Fruit fly (Drosophila melanogaster) whole organism, embryonic: ENCODE data around the gene CG13991.

Experiments used
- BtbVII ChIP-seq: fragments of 200-800 bp; sonication (Bioruptor generic); optimal IDR thresholded peaks from 3 replicates; lab custom pipeline; 2017; ENCODE audit warnings: missing biosample characterization, mild to moderate bottlenecking, missing genetic modification characterization
- CG12071 ChIP-seq: fragments of 200-800 bp; sonication (Bioruptor generic); optimal IDR thresholded peaks from 3 replicates; lab custom pipeline; 2018; ENCODE audit warnings: missing biosample characterization, mild to moderate bottlenecking, missing genetic modification characterization
- CG1233 ChIP-seq: fragments of 200-800 bp; sonication (Bioruptor generic); optimal IDR thresholded peaks from 4 replicates; lab custom pipeline; 2018; ENCODE audit warnings: missing biosample characterization, mild to moderate bottlenecking, missing genetic modification characterization
- CG12391 ChIP-seq: fragments of 200-800 bp; sonication (Bioruptor generic); optimal IDR thresholded peaks from 3 replicates; lab custom pipeline; 2018; ENCODE audit warnings: missing biosample characterization, mild to moderate bottlenecking, missing genetic modification characterization, moderate library complexity
- CG13894 ChIP-seq: fragments of 200-800 bp; sonication (Bioruptor generic); optimal IDR thresholded peaks from 3 replicates; lab custom pipeline; 2018; ENCODE audit warnings: missing biosample characterization, mild to moderate bottlenecking, missing genetic modification characterization, moderate library complexity
- CG14710 ChIP-seq: fragments of 200-800 bp; sonication (Bioruptor generic); optimal IDR thresholded peaks from 3 replicates; lab custom pipeline; 2019; ENCODE audit warnings: missing biosample characterization, mild to moderate bottlenecking, missing genetic modification characterization, moderate library complexity
- CG15601 ChIP-seq: fragments of 200-800 bp; sonication (Bioruptor generic); optimal IDR thresholded peaks from 3 replicates; lab custom pipeline; 2019; ENCODE audit warnings: missing biosample characterization, mild to moderate bottlenecking, missing genetic modification characterization, moderate library complexity
- CG17385 ChIP-seq: fragments of 200-800 bp; sonication (Bioruptor generic); optimal IDR thresholded peaks from 3 replicates; lab custom pipeline; 2018; ENCODE audit warnings: missing biosample characterization, mild to moderate bottlenecking, missing genetic modification characterization
- CG17612 ChIP-seq: fragments of 200-800 bp; sonication (Bioruptor generic); IDR thresholded peaks from 2 replicates; pipeline ENCODE4 v1.3.6; 2022; ENCODE audit warnings: missing biosample characterization, missing genetic modification characterization
- CG2678 ChIP-seq: fragments of 200-800 bp; sonication (Bioruptor generic); optimal IDR thresholded peaks from 3 replicates; lab custom pipeline; 2019; ENCODE audit warnings: missing biosample characterization, mild to moderate bottlenecking, missing genetic modification characterization, moderate library complexity
- CG3065 ChIP-seq: fragments of 200-800 bp; sonication (Bioruptor generic); optimal IDR thresholded peaks from 2 replicates; lab custom pipeline; 2016; ENCODE audit warnings: missing biosample characterization, missing genetic modification characterization
- CG33557 ChIP-seq: fragments of 200-800 bp; sonication (Bioruptor generic); optimal IDR thresholded peaks from 2 replicates; lab custom pipeline; 2019; ENCODE audit warnings: missing biosample characterization, mild to moderate bottlenecking, missing genetic modification characterization, moderate library complexity
- CG5953 ChIP-seq: fragments of 200-800 bp; sonication (Bioruptor generic); IDR thresholded peaks from 2 replicates; pipeline ENCODE4 v1.3.6; 2022; ENCODE audit warnings: missing biosample characterization, missing genetic modification characterization
- CG7839 ChIP-seq: fragments of 200-800 bp; sonication (Bioruptor generic); optimal IDR thresholded peaks from 3 replicates; lab custom pipeline; 2018; ENCODE audit warnings: missing biosample characterization, mild to moderate bottlenecking, missing genetic modification characterization, moderate library complexity
- CG8290 ChIP-seq, 3 experiments: fragments of 200-800 bp; sonication (Bioruptor generic); optimal IDR thresholded peaks; 2 replicates each; lab custom pipeline; 2016 to 2019; ENCODE audit warnings: missing biosample characterization in 3 of 3, missing genetic modification characterization in 3 of 3, mild to moderate bottlenecking in 2 of 3, moderate library complexity in 1 of 3
- CG9797 ChIP-seq: fragments of 200-800 bp; sonication (Bioruptor generic); optimal IDR thresholded peaks from 3 replicates; lab custom pipeline; 2018; ENCODE audit warnings: missing biosample characterization, mild to moderate bottlenecking, missing genetic modification characterization
- E2f1 ChIP-seq: fragments of 200-800 bp; sonication (Bioruptor generic); IDR thresholded peaks from 2 replicates; pipeline ENCODE4 v1.3.6; 2022; ENCODE audit warnings: missing biosample characterization, missing genetic modification characterization
- Eip74EF ChIP-seq, 2 experiments: fragments of 200-800 bp in 1 of 2; fragments of >200 bp in 1 of 2; sonication (Bioruptor generic) in 1 of 2; optimal IDR thresholded peaks; 2 replicates each; lab custom pipeline; 2017 to 2019; ENCODE audit warnings: missing biosample characterization in 2 of 2, missing genetic modification characterization in 2 of 2, mild to moderate bottlenecking in 1 of 2, moderate library complexity in 1 of 2
- HmgZ ChIP-seq: fragments of 200-800 bp; sonication (Bioruptor generic); optimal IDR thresholded peaks from 2 replicates; lab custom pipeline; 2018; ENCODE audit warnings: missing biosample characterization, mild to moderate bottlenecking, missing genetic modification characterization
- MTF-1 ChIP-seq: fragments of 200-800 bp; sonication (Bioruptor generic); optimal IDR thresholded peaks from 2 replicates; lab custom pipeline; 2018; ENCODE audit warnings: missing biosample characterization, mild to moderate bottlenecking, missing genetic modification characterization, borderline replicate concordance
- NC2α ChIP-seq: fragments of 200-800 bp; sonication (Bioruptor generic); optimal IDR thresholded peaks from 2 replicates; lab custom pipeline; 2016; ENCODE audit warnings: missing biosample characterization, missing genetic modification characterization
- Pdp1 ChIP-seq, 2 experiments: fragments of 200-800 bp; sonication (Bioruptor generic); optimal IDR thresholded peaks; 3 replicates each; lab custom pipeline; 2016; ENCODE audit warnings: missing biosample characterization in 2 of 2, missing genetic modification characterization in 2 of 2, mild to moderate bottlenecking in 1 of 2, moderate library complexity in 1 of 2
- Trl ChIP-seq, 3 experiments: fragments of >200 bp in 2 of 3; fragments of 200-800 bp in 1 of 3; sonication (Bioruptor generic) in 1 of 3; optimal IDR thresholded peaks; 2 replicates in 1 of 3; 3 replicates in 2 of 3; lab custom pipeline; 2016 to 2017; ENCODE audit warnings: missing biosample characterization in 1 of 3, missing genetic modification characterization in 1 of 3
- abd-A ChIP-seq: fragments of 200-800 bp; sonication (Bioruptor generic); optimal IDR thresholded peaks from 3 replicates; lab custom pipeline; 2019; ENCODE audit warnings: missing biosample characterization, mild to moderate bottlenecking, missing genetic modification characterization, moderate library complexity
- bbx ChIP-seq: fragments of 200-800 bp; sonication (Bioruptor generic); IDR thresholded peaks from 2 replicates; pipeline ENCODE4 v1.3.6; 2022; ENCODE audit warnings: missing biosample characterization, missing genetic modification characterization; ENCODE audit not compliant: partially characterized antibody
- br ChIP-seq: fragments of >200 bp; optimal IDR thresholded peaks from 2 replicates; lab custom pipeline; 2017
- chm ChIP-seq: fragments of 200-800 bp; sonication (Bioruptor generic); IDR thresholded peaks from 2 replicates; pipeline ENCODE4 v1.3.6; 2022; ENCODE audit warnings: missing biosample characterization, missing genetic modification characterization
- ci ChIP-seq: fragments of 200-800 bp; sonication (Bioruptor generic); IDR thresholded peaks from 3 replicates; pipeline ENCODE4 v1.3.6; 2022; ENCODE audit warnings: missing biosample characterization, missing genetic modification characterization
- crol ChIP-seq: fragments of 200-800 bp; sonication (Bioruptor generic); IDR thresholded peaks from 2 replicates; pipeline ENCODE4 v1.3.6; 2022; ENCODE audit warnings: missing biosample characterization, missing genetic modification characterization
- da ChIP-seq: fragments of 200-800 bp; sonication (Bioruptor generic); optimal IDR thresholded peaks from 2 replicates; lab custom pipeline; 2016; ENCODE audit warnings: missing biosample characterization, missing genetic modification characterization
- disco-r ChIP-seq: fragments of 200-800 bp; sonication (Bioruptor generic); optimal IDR thresholded peaks from 2 replicates; lab custom pipeline; 2016; ENCODE audit warnings: missing biosample characterization, missing genetic modification characterization
- dmrt11E ChIP-seq: fragments of 200-800 bp; sonication (Bioruptor generic); optimal IDR thresholded peaks from 3 replicates; lab custom pipeline; 2018; ENCODE audit warnings: missing biosample characterization, mild to moderate bottlenecking, missing genetic modification characterization, moderate library complexity
- ewg ChIP-seq: fragments of 200-800 bp; sonication (Bioruptor generic); optimal IDR thresholded peaks from 3 replicates; lab custom pipeline; 2017; ENCODE audit warnings: mild to moderate bottlenecking, missing biosample characterization, missing genetic modification reagents, missing genetic modification characterization
- fd3F ChIP-seq: fragments of 200-800 bp; sonication (Bioruptor generic); optimal IDR thresholded peaks from 2 replicates; lab custom pipeline; 2018; ENCODE audit warnings: missing biosample characterization, mild to moderate bottlenecking, missing genetic modification characterization, moderate library complexity
- fd64A ChIP-seq: fragments of 200-800 bp; sonication (Bioruptor generic); optimal IDR thresholded peaks from 3 replicates; lab custom pipeline; 2018; ENCODE audit warnings: missing biosample characterization, mild to moderate bottlenecking, missing genetic modification characterization
- gfzf ChIP-seq: fragments of 200-800 bp; sonication (Bioruptor generic); optimal IDR thresholded peaks from 2 replicates; lab custom pipeline; 2016; ENCODE audit warnings: missing biosample characterization, mild to moderate bottlenecking, missing genetic modification characterization, moderate library complexity
- hb ChIP-seq: fragments of 200-800 bp; sonication (Bioruptor generic); IDR thresholded peaks from 3 replicates; pipeline ENCODE4 v1.3.6; 2022; ENCODE audit warnings: missing biosample characterization, missing genetic modification characterization; ENCODE audit not compliant: partially characterized antibody
- her ChIP-seq: fragments of 200-800 bp; sonication (Bioruptor generic); optimal IDR thresholded peaks from 2 replicates; lab custom pipeline; 2016; ENCODE audit warnings: missing biosample characterization, missing genetic modification characterization
- kni ChIP-seq: fragments of 200-800 bp; sonication (Bioruptor generic); optimal IDR thresholded peaks from 3 replicates; lab custom pipeline; 2017; ENCODE audit warnings: mild to moderate bottlenecking, missing biosample characterization, missing genetic modification reagents, missing genetic modification characterization
- nmo ChIP-seq: fragments of 200-800 bp; sonication (Bioruptor generic); optimal IDR thresholded peaks from 2 replicates; lab custom pipeline; 2018; ENCODE audit warnings: missing biosample characterization, mild to moderate bottlenecking, missing genetic modification characterization, moderate library complexity
- run ChIP-seq: fragments of 200-800 bp; sonication (Bioruptor generic); optimal IDR thresholded peaks from 3 replicates; lab custom pipeline; 2018; ENCODE audit warnings: missing biosample characterization, mild to moderate bottlenecking, missing genetic modification characterization
- salm ChIP-seq: fragments of 200-800 bp; sonication (Bioruptor generic); optimal IDR thresholded peaks from 2 replicates; lab custom pipeline; 2018; ENCODE audit warnings: missing biosample characterization, mild to moderate bottlenecking, missing genetic modification characterization
- sens ChIP-seq: fragments of 200-800 bp; sonication (Bioruptor generic); peaks from one replicate; lab custom pipeline; 2016; ENCODE audit warnings: missing biosample characterization, missing genetic modification characterization
- sens-2 ChIP-seq: fragments of 200-800 bp; sonication (Bioruptor generic); IDR thresholded peaks from 2 replicates; pipeline ENCODE4 v1.3.6; 2022; ENCODE audit warnings: missing biosample characterization, missing genetic modification characterization
- stwl ChIP-seq: fragments of 200-800 bp; sonication (Bioruptor generic); optimal IDR thresholded peaks from 3 replicates; lab custom pipeline; 2018; ENCODE audit warnings: missing biosample characterization, mild to moderate bottlenecking, missing genetic modification characterization, moderate library complexity
- unpg ChIP-seq: fragments of 200-800 bp; sonication (Bioruptor generic); optimal IDR thresholded peaks from 3 replicates; lab custom pipeline; 2018; ENCODE audit warnings: missing biosample characterization, mild to moderate bottlenecking, missing genetic modification characterization, moderate library complexity

CG13991 gene

dm6 chr2L:6090365-6090764 lies 48.8 kb upstream of the CG13991 start (continued):
- no peak for TF ChIP-seq CG12391 (tag; lab: Kevin White, UChicago)
- TF ChIP-seq CG13894 (tag; lab: Kevin White, UChicago), result peak; percentile 28
- no peak for TF ChIP-seq CG9797 (GFP tag; lab: Kevin White, UChicago)
- TF ChIP-seq nmo (GFP tag; lab: Kevin White, UChicago), result no peak
- no peak for TF ChIP-seq salm (tag; lab: Kevin White, UChicago)
- TF ChIP-seq Pdp1 (GFP tag; optimal IDR thresholded peaks at IDR 0.05; lab: Kevin White, UChicago), result no peak
- peak; percentile 79 for TF ChIP-seq crol (GFP tag; lab: Robert Waterston, UW)
- no peak for TF ChIP-seq br (lab: Kevin White, UChicago)
- peak; percentile 26; the same call in 1 of the 3 replicates for TF ChIP-seq ci (GFP tag; lab: Robert Waterston, UW)
- TF ChIP-seq chm (GFP tag; lab: Robert Waterston, UW), result 0 out of 2 replicates have a peak, but pooled peaks have one; percentile 27
- TF ChIP-seq fd64A (GFP tag; lab: Kevin White, UChicago), result no peak
- no peak for TF ChIP-seq hb (GFP tag; lab: Robert Waterston, UW)
- no peak for TF ChIP-seq da (GFP tag; lab: Kevin White, UChicago)
- TF ChIP-seq fd3F (GFP tag; lab: Kevin White, UChicago), result no peak
- peak; percentile 26 for TF ChIP-seq CG2678
- no peak for TF ChIP-seq CG3065 (GFP tag; lab: Kevin White, UChicago)
- TF ChIP-seq MTF-1 (GFP tag; lab: Kevin White, UChicago), result no peak
- no peak for TF ChIP-seq disco-r (GFP tag; lab: Kevin White, UChicago)
- TF ChIP-seq CG7839 (tag; lab: Kevin White, UChicago), result no peak
- TF ChIP-seq E2f1 (GFP tag; lab: Robert Waterston, UW), result no peak
- TF ChIP-seq CG1233 (GFP tag; lab: Kevin White, UChicago), result no peak
- no peak for TF ChIP-seq BtbVII (GFP tag; lab: Kevin White, UChicago)
- no peak for TF ChIP-seq Eip74EF (GFP tag; optimal IDR thresholded peaks at IDR 0.05; lab: Kevin White, UChicago)
- TF ChIP-seq dmrt11E (tag; lab: Kevin White, UChicago), result no peak
- TF ChIP-seq CG17385 (GFP tag; lab: Kevin White, UChicago), result no peak
- no peak for TF ChIP-seq CG17612 (GFP tag; lab: Robert Waterston, UW)
- TF ChIP-seq NC2α (GFP tag; lab: Kevin White, UChicago), result no peak
- peak in 1 of 2 experiments; percentile 7 for TF ChIP-seq Trl (optimal IDR thresholded peaks at IDR 0.05; lab: Kevin White, UChicago)
- TF ChIP-seq Trl (GFP tag; optimal IDR thresholded peaks at IDR 0.05; lab: Kevin White, UChicago), result no peak
- TF ChIP-seq run (tag; lab: Kevin White, UChicago), result no peak
- no peak for TF ChIP-seq gfzf

- TF ChIP-seq CG33557 (GFP tag; lab: Kevin White, UChicago) (no peak), HmgZ (tag; lab: Kevin White, UChicago) (peak; percentile 10), CG8290 (GFP tag; optimal IDR thresholded peaks at IDR 0.05; lab: Kevin White, UChicago) (no peak), CG8290 (tag; optimal IDR thresholded peaks at IDR 0.05; lab: Kevin White, UChicago) (peak in 1 of 2 experiments; percentile 27), sens (GFP tag; lab: Kevin White, UChicago) (peak; percentile 54), stwl (tag; lab: Kevin White, UChicago) (peak; percentile 32), abd-A (tag; lab: Kevin White, UChicago) (peak; percentile 1), CG15601 (tag; lab: Kevin White, UChicago) (peak; percentile 30), kni (GFP tag; lab: Kevin White, UChicago) (peak; percentile 36), bbx (GFP tag; lab: Robert Waterston, UW) (peak; percentile 27; the same call in 1 of the 2 replicates), ewg (GFP tag; lab: Kevin White, UChicago) (peak; percentile 17), CG5953 (0 out of 2 replicates have a peak, but pooled peaks have one; percentile 24), CG12071 (GFP tag; lab: Kevin White, UChicago) (no peak), CG14710 (tag; lab: Kevin White, UChicago) (peak; percentile 0), unpg (no peak), her (peak; percentile 26), sens-2 (GFP tag; lab: Robert Waterston, UW) (peak; percentile 49; the same call in 1 of the 2 replicates), CG2678 (no peak)
These were observed 48.1 kb upstream of the CG13991 start, which contains the start of gene CG45075 for dm6 chr2L:6090786-6091716. CG45075 (plus strand) TSS chr2L:6091412.
